Fruit fly (Drosophila melanogaster) whole organism, wandering third instar larva: Measurements from ENCODE around the gene Snx21.

Source experiments
- Abd-B ChIP-seq: fragments of >200 bp; optimal IDR thresholded peaks from 2 replicates; lab custom pipeline; 2017; ENCODE audit warnings: missing biosample characterization, missing genetic modification characterization
- CG32264 ChIP-seq: fragments of 200-800 bp; sonication (Bioruptor generic); optimal IDR thresholded peaks from 2 replicates; lab custom pipeline; 2016; ENCODE audit warnings: missing biosample characterization, missing genetic modification characterization
- CG9705 ChIP-seq: fragments of 200-800 bp; sonication (Bioruptor generic); optimal IDR thresholded peaks from 2 replicates; lab custom pipeline; 2018; ENCODE audit warnings: missing biosample characterization, mild to moderate bottlenecking, missing genetic modification characterization
- CrebA ChIP-seq: fragments of 200-800 bp; sonication (Bioruptor generic); optimal IDR thresholded peaks from 2 replicates; lab custom pipeline; 2016; ENCODE audit warnings: missing biosample characterization, mild to moderate bottlenecking, missing genetic modification characterization, borderline replicate concordance
- Dfd ChIP-seq: fragments of >200 bp; optimal IDR thresholded peaks from 2 replicates; lab custom pipeline; 2017; ENCODE audit warnings: missing biosample characterization, missing genetic modification characterization
- Dif ChIP-seq: fragments of 200-275, 200-300 bp; sonication (Bioruptor generic); optimal IDR thresholded peaks from 2 replicates; lab custom pipeline; 2018; ENCODE audit warnings: missing biosample characterization, missing genetic modification characterization; ENCODE audit not compliant: partially characterized antibody
- GATAd ChIP-seq: sonication (Bioruptor generic); optimal IDR thresholded peaks from 2 replicates; lab custom pipeline; 2016; ENCODE audit warnings: missing biosample characterization, missing genetic modification characterization
- HLH106 ChIP-seq: fragments of 200-800 bp; optimal IDR thresholded peaks from 3 replicates; lab custom pipeline; 2019; ENCODE audit warnings: missing biosample characterization, mild to moderate bottlenecking, missing genetic modification characterization, moderate library complexity
- Hnf4 ChIP-seq: fragments of 200-800 bp; sonication (Bioruptor generic); optimal IDR thresholded peaks from 2 replicates; lab custom pipeline; 2016; ENCODE audit warnings: missing biosample characterization, mild to moderate bottlenecking, missing genetic modification characterization
- Hr78 ChIP-seq: fragments of >200 bp; optimal IDR thresholded peaks from 2 replicates; lab custom pipeline; 2017; ENCODE audit warnings: missing biosample characterization, missing genetic modification characterization
- Hr83 ChIP-seq: fragments of 200-300 bp; sonication (Bioruptor generic); optimal IDR thresholded peaks from 2 replicates; lab custom pipeline; 2016; ENCODE audit warnings: missing biosample characterization, mild to moderate bottlenecking, missing genetic modification characterization, moderate library complexity; ENCODE audit not compliant: poor library complexity, severe bottlenecking
- Jra ChIP-seq: sonication (Bioruptor generic); optimal IDR thresholded peaks from 2 replicates; lab custom pipeline; 2016; ENCODE audit warnings: missing biosample characterization, missing genetic modification characterization
- Mio ChIP-seq: sonication (Bioruptor generic); optimal IDR thresholded peaks from 2 replicates; lab custom pipeline; 2016; ENCODE audit warnings: missing biosample characterization, missing genetic modification characterization
- Myc ChIP-seq: fragments of >200 bp; optimal IDR thresholded peaks from 2 replicates; lab custom pipeline; 2017
- N ChIP-seq: fragments of >200 bp; optimal IDR thresholded peaks from 2 replicates; lab custom pipeline; 2018; ENCODE audit warnings: missing biosample characterization, missing external identifiers, missing genetic modification characterization
- OdsH ChIP-seq: fragments of 200-800 bp; sonication (Bioruptor generic); optimal IDR thresholded peaks from 2 replicates; lab custom pipeline; 2016; ENCODE audit warnings: missing biosample characterization, mild to moderate bottlenecking, missing genetic modification characterization
- Rel ChIP-seq, 2 experiments: fragments of 200-800 bp; sonication (Bioruptor generic) in 1 of 2; optimal IDR thresholded peaks; 2 replicates in 1 of 2; 3 replicates in 1 of 2; lab custom pipeline; 2016 to 2019; ENCODE audit warnings: mild to moderate bottlenecking in 2 of 2, missing biosample characterization in 2 of 2, missing genetic modification characterization in 2 of 2, moderate library complexity in 1 of 2
- Sp1 ChIP-seq: fragments of 200-800 bp; sonication (Bioruptor generic); optimal IDR thresholded peaks from 3 replicates; lab custom pipeline; 2019; ENCODE audit warnings: missing biosample characterization, mild to moderate bottlenecking, missing genetic modification characterization, moderate library complexity
- br ChIP-seq: fragments of 200-800 bp; sonication (Bioruptor generic); optimal IDR thresholded peaks from 2 replicates; lab custom pipeline; 2016; ENCODE audit warnings: missing biosample characterization, missing genetic modification characterization
- brk ChIP-seq: fragments of 200-800 bp; sonication (Bioruptor generic); optimal IDR thresholded peaks from 2 replicates; lab custom pipeline; 2016; ENCODE audit warnings: missing biosample characterization, mild to moderate bottlenecking, missing genetic modification characterization
- dl ChIP-seq, 2 experiments: fragments of 175-275, 200-275 bp in 1 of 2; fragments of 200-275 bp in 1 of 2; sonication (Bioruptor generic); optimal IDR thresholded peaks; lab custom pipeline; 2018; ENCODE audit warnings: mild to moderate bottlenecking in 2 of 2, missing biosample characterization in 2 of 2, missing genetic modification characterization in 2 of 2, moderate library complexity in 2 of 2; ENCODE audit not compliant: partially characterized antibody in 2 of 2, insufficient read depth in 1 of 2
- dmrt93B ChIP-seq: fragments of 200-800 bp; sonication (Bioruptor generic); optimal IDR thresholded peaks from 2 replicates; lab custom pipeline; 2018; ENCODE audit warnings: missing biosample characterization, mild to moderate bottlenecking, missing genetic modification characterization
- dsf ChIP-seq: sonication (Bioruptor generic); optimal IDR thresholded peaks from 2 replicates; lab custom pipeline; 2016; ENCODE audit warnings: missing biosample characterization, missing genetic modification characterization, borderline replicate concordance
- ey ChIP-seq: fragments of 200-800 bp; sonication (Bioruptor generic); optimal IDR thresholded peaks from 2 replicates; lab custom pipeline; 2016; ENCODE audit warnings: missing biosample characterization, missing genetic modification characterization
- foxo ChIP-seq, 2 experiments: fragments of 200-800 bp; sonication (Bioruptor generic); optimal IDR thresholded peaks; 2 replicates in 1 of 2; 3 replicates in 1 of 2; lab custom pipeline; 2016 to 2017; ENCODE audit warnings: missing biosample characterization in 2 of 2, missing genetic modification characterization in 2 of 2
- fru ChIP-seq: fragments of 200-800 bp; sonication (Bioruptor generic); optimal IDR thresholded peaks from 3 replicates; lab custom pipeline; 2016; ENCODE audit warnings: missing biosample characterization, mild to moderate bottlenecking, missing genetic modification characterization
- h ChIP-seq: fragments of 200-800 bp; sonication (Bioruptor generic); optimal IDR thresholded peaks from 3 replicates; lab custom pipeline; 2016; ENCODE audit warnings: missing biosample characterization, mild to moderate bottlenecking, missing genetic modification characterization
- lola ChIP-seq: fragments of >200 bp; optimal IDR thresholded peaks from 2 replicates; lab custom pipeline; 2017; ENCODE audit warnings: missing biosample characterization, missing genetic modification characterization
- rgr ChIP-seq: fragments of 200-800 bp; sonication (Bioruptor generic); optimal IDR thresholded peaks from 3 replicates; lab custom pipeline; 2016; ENCODE audit warnings: missing biosample characterization, mild to moderate bottlenecking, missing genetic modification characterization
- sage ChIP-seq: fragments of 200-800 bp; sonication (Bioruptor generic); optimal IDR thresholded peaks from 2 replicates; lab custom pipeline; 2016; ENCODE audit warnings: missing biosample characterization, mild to moderate bottlenecking, missing genetic modification characterization
- woc ChIP-seq: sonication (Bioruptor generic); optimal IDR thresholded peaks from 2 replicates; lab custom pipeline; 2016; ENCODE audit warnings: missing biosample characterization, mild to moderate bottlenecking, missing genetic modification characterization

Snx21 gene

DNA sequence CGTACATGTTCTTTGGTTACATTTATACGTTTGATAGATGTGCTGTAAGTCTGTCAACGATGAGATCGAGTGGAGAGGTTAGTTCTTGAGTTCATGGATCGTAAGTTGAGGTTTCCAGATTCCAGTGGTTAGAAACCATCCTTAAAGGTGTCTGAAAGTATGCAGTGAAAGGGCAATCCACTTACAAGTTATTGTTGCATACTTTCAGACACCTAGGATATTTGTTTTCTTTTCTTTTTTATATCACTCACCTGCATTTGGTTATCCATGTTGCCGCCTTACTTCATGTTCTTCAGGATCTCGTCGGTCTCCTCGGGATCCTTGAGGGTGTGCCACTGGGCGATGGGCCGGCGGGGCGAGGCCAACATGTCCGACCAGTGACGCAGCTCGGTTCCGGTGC lies 17.3 kb upstream of the Snx21 start:
- TF ChIP-seq Mio: no peak
- no peak for TF ChIP-seq rgr (GFP tag; lab: Kevin White, UChicago)
- TF ChIP-seq HLH106 (tag; lab: Kevin White, UChicago): no peak
- no peak for TF ChIP-seq Jra
- no peak for TF ChIP-seq Dfd (GFP tag; lab: Kevin White, UChicago)
- TF ChIP-seq Hr78 (GFP tag; lab: Kevin White, UChicago): no peak
- no peak for TF ChIP-seq foxo (GFP tag; optimal IDR thresholded peaks at IDR 0.05; lab: Kevin White, UChicago)
- TF ChIP-seq dl (GFP tag; optimal IDR thresholded peaks at IDR 0.05; lab: Kevin White, UChicago; ENCODE audit: insufficient read depth in 1 of 2, partially characterized antibody in 2 of 2): no peak
- no peak for TF ChIP-seq CrebA (GFP tag; lab: Kevin White, UChicago)
- TF ChIP-seq Dif (GFP tag; lab: Kevin White, UChicago): no peak
- TF ChIP-seq fru (GFP tag; lab: Kevin White, UChicago): no peak
- TF ChIP-seq brk (GFP tag; lab: Kevin White, UChicago): no peak
- TF ChIP-seq CG32264 (GFP tag; lab: Kevin White, UChicago): no peak
- no peak for TF ChIP-seq lola (GFP tag; lab: Kevin White, UChicago)
- TF ChIP-seq dmrt93B (GFP tag; lab: Kevin White, UChicago): no peak
- no peak for TF ChIP-seq OdsH
- no peak for TF ChIP-seq dsf (GFP tag; lab: Kevin White, UChicago)
- no peak for TF ChIP-seq N
- TF ChIP-seq Myc: no peak
- TF ChIP-seq, all 38 proteins: peak for 0

DNA sequence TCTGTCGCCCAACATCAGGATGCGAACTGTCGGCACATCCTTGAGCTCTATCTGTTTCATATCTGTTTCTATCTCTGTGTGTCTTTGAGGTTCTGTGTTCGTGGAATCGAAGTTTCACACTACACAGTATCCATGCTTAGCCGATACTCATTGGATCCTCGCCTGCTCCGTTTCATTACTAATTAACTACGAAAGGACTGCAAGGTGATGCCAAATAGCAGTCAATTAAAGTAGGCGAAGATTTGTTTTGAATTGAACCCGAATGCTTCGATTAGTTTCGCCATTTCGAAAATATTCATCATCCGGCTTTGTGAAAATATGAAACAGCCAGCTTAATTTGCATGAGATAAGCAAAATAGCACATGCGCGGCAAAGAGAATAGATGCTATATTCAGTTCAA lies 6.2 kb upstream of the Snx21 start, which contains the start of gene CG15399:
Gene CG15399 (minus strand): TSS at position 101 of the 400 bp plus-strand sequence.
- no peak for TF ChIP-seq Dif (GFP tag; lab: Kevin White, UChicago)

DNA sequence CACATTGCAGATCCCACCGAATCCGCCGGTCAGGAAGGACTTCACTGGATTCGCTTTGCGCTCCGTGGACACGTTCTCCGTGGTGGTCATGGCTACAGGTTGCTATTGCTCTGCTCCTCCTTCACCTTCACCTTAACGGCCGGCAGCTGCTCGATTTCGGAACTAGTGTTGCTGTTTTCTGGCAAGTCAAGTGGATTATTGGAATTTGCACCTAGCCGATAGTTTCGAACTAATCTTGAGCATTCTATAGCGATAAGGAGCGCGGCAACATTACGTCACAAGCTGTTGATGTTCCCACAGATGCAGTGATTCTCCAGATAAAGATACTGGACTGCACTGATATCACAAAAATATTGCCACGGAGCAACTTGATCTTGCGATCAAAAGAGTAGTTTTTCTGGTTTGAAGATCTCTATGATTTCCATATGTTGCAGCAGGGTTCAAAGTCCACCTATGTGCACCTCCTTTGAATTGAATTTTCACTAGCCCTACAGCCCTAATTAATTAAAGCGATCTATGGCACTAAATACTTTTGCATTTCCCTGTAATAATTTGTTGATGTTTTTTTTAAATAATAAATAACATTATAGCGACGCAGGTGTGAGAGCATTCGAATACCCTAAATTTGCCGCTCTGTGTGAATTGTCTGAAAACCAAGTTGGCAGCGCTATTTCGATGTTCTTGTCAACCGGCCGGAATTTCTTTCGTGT lies 4.2 kb upstream of the Snx21 start, which contains the start of the genes colt and HINT1:
Gene colt (minus strand): TSS at position 594 of the 710 bp plus-strand sequence.
Gene HINT1 (plus strand): TSS at position 660 of the 710 bp plus-strand sequence.
- TF ChIP-seq Dfd (GFP tag; lab: Kevin White, UChicago): no peak
- TF ChIP-seq Hnf4: peak; percentile 94
- TF ChIP-seq HLH106 (tag; lab: Kevin White, UChicago): peak; percentile 4
- TF ChIP-seq CG9705 (GFP tag; lab: Kevin White, UChicago): no peak
- TF ChIP-seq N: no peak
- TF ChIP-seq Sp1 (GFP tag; lab: Kevin White, UChicago): peak; percentile 57
- no peak for TF ChIP-seq Rel (GFP tag; optimal IDR thresholded peaks at IDR 0.05; lab: Kevin White, UChicago)
- TF ChIP-seq Rel (tag; optimal IDR thresholded peaks at IDR 0.05; lab: Kevin White, UChicago): peak; percentile 53
- TF ChIP-seq ey (GFP tag; lab: Kevin White, UChicago): no peak
- TF ChIP-seq br (GFP tag; lab: Kevin White, UChicago): peak; percentile 33
- TF ChIP-seq h (GFP tag; lab: Kevin White, UChicago): peak; percentile 12

DNA sequence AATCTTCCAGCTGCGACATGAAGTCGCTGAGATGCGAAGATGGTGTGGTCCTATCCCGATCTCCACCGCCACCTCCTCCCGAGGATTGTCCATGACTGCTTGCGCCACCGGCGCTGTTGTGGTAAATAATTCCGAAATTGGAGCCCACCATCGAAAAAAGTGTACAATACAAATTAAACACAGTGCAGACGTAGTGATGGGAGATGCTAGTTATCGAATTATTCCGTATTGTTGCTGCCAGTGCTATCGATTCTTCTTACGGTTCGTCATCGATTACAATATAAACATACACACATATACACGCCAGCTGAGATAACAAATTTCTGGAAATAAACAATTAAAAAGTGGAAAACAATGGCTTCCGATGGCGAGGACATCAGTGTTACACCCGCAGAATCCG lies 2.2 kb upstream of the Snx21 start, which contains the start of the genes Taf10b and Taf10:
Gene Taf10b (minus strand): TSS at position 219 of the 400 bp plus-strand sequence.
Gene Taf10 (plus strand): TSS at position 264 of the 400 bp plus-strand sequence.
- TF ChIP-seq Hr83 (GFP tag; lab: Kevin White, UChicago) (peak; percentile 2), h (GFP tag; lab: Kevin White, UChicago) (peak; percentile 4), Sp1 (GFP tag; lab: Kevin White, UChicago) (peak; percentile 18), CG9705 (GFP tag; lab: Kevin White, UChicago) (no peak), Dif (GFP tag; lab: Kevin White, UChicago) (no peak), rgr (GFP tag; lab: Kevin White, UChicago) (peak; percentile 31), Rel (GFP tag; optimal IDR thresholded peaks at IDR 0.05; lab: Kevin White, UChicago) (no peak), Rel (tag; optimal IDR thresholded peaks at IDR 0.05; lab: Kevin White, UChicago) (peak; percentile 41)

DNA sequence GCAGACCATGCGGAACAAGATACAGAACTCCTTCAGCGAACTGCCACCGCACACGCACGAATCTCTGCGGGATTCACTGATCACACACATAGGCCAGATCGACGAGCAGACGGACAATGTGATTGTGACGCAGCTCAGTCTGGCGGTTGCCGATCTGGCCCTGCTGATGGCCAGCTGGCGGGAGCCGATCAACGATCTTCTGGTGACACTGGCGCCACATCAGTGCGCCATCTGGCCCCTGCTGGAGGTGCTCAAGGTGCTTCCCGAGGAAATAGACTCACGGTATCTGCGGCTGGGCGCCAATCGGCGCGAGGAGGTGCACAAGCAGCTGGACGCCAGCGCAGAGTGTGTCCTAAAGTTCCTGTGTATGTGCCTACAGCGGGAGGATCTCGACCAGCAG lies 5.2 kb downstream of the Snx21 start:
- TF ChIP-seq Abd-B (GFP tag; lab: Kevin White, UChicago) (no peak), GATAd (no peak), rgr (GFP tag; lab: Kevin White, UChicago) (no peak), lola (GFP tag; lab: Kevin White, UChicago) (no peak), foxo (GFP tag; optimal IDR thresholded peaks at IDR 0.05; lab: Kevin White, UChicago) (no peak), woc (GFP tag; lab: Kevin White, UChicago) (no peak), ey (GFP tag; lab: Kevin White, UChicago) (no peak), brk (GFP tag; lab: Kevin White, UChicago) (no peak), br (GFP tag; lab: Kevin White, UChicago) (no peak), sage (GFP tag; lab: Kevin White, UChicago) (no peak), dl (GFP tag; optimal IDR thresholded peaks at IDR 0.05; lab: Kevin White, UChicago; ENCODE audit: insufficient read depth in 1 of 2, partially characterized antibody in 2 of 2) (no peak), dsf (GFP tag; lab: Kevin White, UChicago) (no peak), HLH106 (tag; lab: Kevin White, UChicago) (no peak), Hnf4 (no peak), Sp1 (GFP tag; lab: Kevin White, UChicago) (no peak), CrebA (GFP tag; lab: Kevin White, UChicago) (no peak)
